Worm (Caenorhabditis elegans): ENCODE measurements around the gene D1014.4.

Gene D1014.4

DNA sequence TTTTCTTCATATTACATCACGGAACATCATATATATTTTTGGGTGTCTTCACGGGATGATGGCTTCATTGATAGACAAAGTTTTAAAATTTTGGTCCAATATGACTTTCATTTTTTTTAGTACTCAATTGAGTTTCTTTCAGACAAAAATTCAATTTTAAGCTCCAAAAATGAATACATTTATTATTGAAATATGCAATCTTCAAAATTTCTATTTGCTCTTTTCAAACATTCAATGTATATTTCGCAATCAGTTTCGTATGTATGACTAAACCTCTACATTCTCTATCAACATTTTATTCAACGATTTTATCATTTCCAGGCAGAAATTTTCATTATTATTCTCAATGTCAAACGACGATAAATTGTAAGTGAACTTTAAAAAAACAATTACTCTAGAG is 50.4 kb downstream of the D1014.4 start, which contains the start of gene srp-8:
Gene srp-8 (plus strand): TSS at position 301 of the 400 bp plus-strand sequence.
- TF ChIP-seq ama-1 (optimal IDR thresholded peaks at IDR 0.05): no peak
- no peak for TF ChIP-seq fkh-10 (GFP tag; optimal IDR thresholded peaks at IDR 0.05)
